Worm (Caenorhabditis elegans): ENCODE measurements around the gene R102.1.
A peak's percentile ranks its signal among the peaks of the same experiment; 100 is the strongest.

R102.1 gene

ce11 chrIV:10697022-10697979, 11.5 kb downstream of the R102.1 start, which contains the start of gene allo-1 (continued):
- no peak for TF ChIP-seq nhr-25 (tag; optimal IDR thresholded peaks at IDR 0.05; ENCODE audit: borderline replicate concordance, insufficient read depth)
- no peak for TF ChIP-seq daf-16 (GFP tag; optimal IDR thresholded peaks at IDR 0.05)
- TF ChIP-seq daf-16 (tag; optimal IDR thresholded peaks at IDR 0.05), result peak; percentile 18
- peak; percentile 64 for TF ChIP-seq snpc-1.2 (GFP tag; IDR thresholded peaks at IDR 0.05)
- TF ChIP-seq pqm-1 (tag; optimal IDR thresholded peaks at IDR 0.05), result peak; percentile 7
- TF ChIP-seq rbr-2 (tag; optimal IDR thresholded peaks at IDR 0.05), result peak; percentile 24
- TF ChIP-seq ceh-82 (tag; optimal IDR thresholded peaks at IDR 0.05), result no peak
- peak; percentile 18 for TF ChIP-seq nhr-48 (tag; optimal IDR thresholded peaks at IDR 0.05)

DNA sequence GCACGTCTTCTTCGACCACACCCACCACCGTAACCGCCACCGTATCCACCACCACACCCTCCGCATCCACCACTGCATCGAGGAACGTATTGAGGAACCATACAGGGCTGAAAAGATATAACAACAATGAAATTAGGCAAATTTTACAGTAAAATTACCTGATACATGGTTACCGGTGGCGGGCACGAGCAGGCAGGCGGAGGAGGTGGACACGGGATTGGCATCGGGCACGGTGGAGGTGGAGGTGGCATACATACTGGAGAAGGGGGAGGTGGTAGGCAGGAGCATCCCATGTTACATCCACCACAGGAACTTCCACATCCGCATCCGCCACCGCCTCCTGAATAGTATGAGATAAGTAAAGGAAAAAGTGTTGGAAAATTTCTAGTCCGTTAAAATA, 12.6 kb downstream of the R102.1 start:
- TF ChIP-seq attf-4 (tag; optimal IDR thresholded peaks at IDR 0.05), result no peak
- no peak for TF ChIP-seq nhr-102 (tag; optimal IDR thresholded peaks at IDR 0.05)
- no peak for TF ChIP-seq ZK337.2 (GFP tag; IDR thresholded peaks at IDR 0.05)
- TF ChIP-seq unc-39 (tag; optimal IDR thresholded peaks at IDR 0.05), result no peak
- TF ChIP-seq nhr-237 (tag; optimal IDR thresholded peaks at IDR 0.05), result no peak
- TF ChIP-seq php-3 (GFP tag; IDR thresholded peaks at IDR 0.05), result no peak
- TF ChIP-seq F37D6.2 (tag; optimal IDR thresholded peaks at IDR 0.05), result no peak
- peak; percentile 68 for TF ChIP-seq set-16 (GFP tag; IDR thresholded peaks at IDR 0.05)
- TF ChIP-seq tra-1 (GFP tag; IDR thresholded peaks at IDR 0.05), result no peak
- 0 out of 2 replicates have a peak, but pooled peaks have one; percentile 39 for TF ChIP-seq lim-7 (GFP tag; IDR thresholded peaks at IDR 0.05)
- TF ChIP-seq madf-9 (GFP tag; conservative IDR thresholded peaks at IDR 0.05), result no peak
- TF ChIP-seq nhr-28 (tag; optimal IDR thresholded peaks at IDR 0.05), result no peak
- 0 out of 2 replicates have a peak, but pooled peaks have one; percentile 55 for TF ChIP-seq dmd-8 (GFP tag; IDR thresholded peaks at IDR 0.05)
- TF ChIP-seq mxl-2 (GFP tag; conservative IDR thresholded peaks at IDR 0.05), result no peak
- no peak for TF ChIP-seq aha-1 (tag)
- TF ChIP-seq unc-62 (GFP tag; optimal IDR thresholded peaks at IDR 0.05 in 1 of 2), result peak in 1 of 2 experiments; percentile 17
- no peak for TF ChIP-seq unc-62 (tag; optimal IDR thresholded peaks at IDR 0.05)
- TF ChIP-seq daf-19 (GFP tag; conservative IDR thresholded peaks at IDR 0.05), result no peak
- TF ChIP-seq dpl-1 (GFP tag; optimal IDR thresholded peaks at IDR 0.05), result no peak

- TF ChIP-seq lin-29 (GFP tag; IDR thresholded peaks at IDR 0.05) (no peak), dve-1 (tag; optimal IDR thresholded peaks at IDR 0.05; ENCODE audit: insufficient read depth) (peak; percentile 18), dmd-6 (GFP tag; IDR thresholded peaks at IDR 0.05) (peak; percentile 20; the same call in 1 of the 2 replicates), aha-1 (tag) (peak; percentile 86), skn-1 (tag; optimal IDR thresholded peaks at IDR 0.05) (no peak), T20F7.1 (GFP tag; optimal IDR thresholded peaks at IDR 0.05) (peak; percentile 51)
Measured at ce11 chrIV:10699000-10699399, 13.2 kb downstream of the R102.1 start.

ce11 chrIV:10699660-10700059, 13.8 kb downstream of the R102.1 start, which contains the start of gene R102.11:
Gene R102.11 (minus strand): TSS chrIV:10699760.
- TF ChIP-seq lin-1 (GFP tag; IDR thresholded peaks at IDR 0.05), result no peak
- TF ChIP-seq hmg-1.1 (GFP tag; IDR thresholded peaks at IDR 0.05), result no peak
- TF ChIP-seq F10B5.3 (tag; optimal IDR thresholded peaks at IDR 0.05), result no peak
- TF ChIP-seq arid-1 (GFP tag; conservative IDR thresholded peaks at IDR 0.05), result no peak
- TF ChIP-seq T20F7.1 (GFP tag; optimal IDR thresholded peaks at IDR 0.05), result no peak
- no peak for TF ChIP-seq vab-7 (GFP tag; IDR thresholded peaks at IDR 0.05)
- no peak for TF ChIP-seq Y48G9A.11 (GFP tag; IDR thresholded peaks at IDR 0.05)
- TF ChIP-seq T26A8.4 (GFP tag; IDR thresholded peaks at IDR 0.05), result no peak

Data from whole organism, L4 larva.